Worm (Caenorhabditis elegans) whole organism, midembryonic: ENCODE data around the gene Y54G11A.9.
A peak's percentile ranks its signal among the peaks of the same experiment; 100 is the strongest.

Source experiments
- T22C8.4 ChIP-seq: fragments of 200-800 bp; sonication (Bioruptor generic); IDR thresholded peaks from 2 replicates; pipeline ENCODE4 v1.3.6; 2022; ENCODE audit warnings: missing genetic modification characterization, missing compliant biosample characterization
- cog-1 ChIP-seq: sonication (generic microtip); optimal IDR thresholded peaks from 2 replicates; lab custom pipeline; 2016; ENCODE audit warnings: missing genetic modification characterization, missing compliant biosample characterization
- flt-1 ChIP-seq: fragments of 200-800 bp; sonication (Bioruptor generic); IDR thresholded peaks from 2 replicates; pipeline ENCODE4 v1.3.6; 2022; ENCODE audit warnings: missing genetic modification characterization, missing compliant biosample characterization
- klf-2 ChIP-seq: fragments of 200-800 bp; sonication (Bioruptor generic); conservative IDR thresholded peaks from 2 replicates; pipeline ENCODE4 v1.3.6; 2022; ENCODE audit warnings: missing genetic modification reagents, missing genetic modification characterization, missing compliant biosample characterization
- med-1 ChIP-seq: sonication (generic microtip); optimal IDR thresholded peaks from 2 replicates; lab custom pipeline; 2017; ENCODE audit warnings: missing genetic modification characterization, mild to moderate bottlenecking, missing compliant biosample characterization, antibody characterized with exemption, missing genetic modification reagents; ENCODE audit not compliant: insufficient read depth
- tab-1 ChIP-seq: fragments of 200-800 bp; sonication (Bioruptor generic); IDR thresholded peaks from 2 replicates; pipeline ENCODE4 v1.3.6; 2022; ENCODE audit warnings: missing genetic modification characterization, missing compliant biosample characterization
- ztf-23 ChIP-seq: fragments of 200-800 bp; sonication (Bioruptor generic); IDR thresholded peaks from 2 replicates; pipeline ENCODE4 v1.3.6; 2022; ENCODE audit warnings: missing genetic modification reagents, missing genetic modification characterization, missing compliant biosample characterization

ce11 chrII:14390036-14390763 is 44.0 kb upstream of the Y54G11A.9 start, which contains the start of the genes kbp-3 and nurf-1:
- TF ChIP-seq tab-1 (GFP tag; lab: Robert Waterston, UW) (no peak), cog-1 (tag; lab: Kevin White, UChicago) (no peak), T22C8.4 (GFP tag; lab: Robert Waterston, UW) (peak; percentile 54; the same call in 1 of the 2 replicates), ztf-23 (GFP tag; lab: Robert Waterston, UW) (no peak), flt-1 (GFP tag; lab: Robert Waterston, UW) (no peak), med-1 (no peak), klf-2 (GFP tag; lab: Robert Waterston, UW) (no peak)
